Worm (Caenorhabditis elegans): ENCODE results near the gene C33A12.3.

C33A12.3 gene

ce11 chrIV:9518608-9519007, 5.8 kb upstream of the C33A12.3 start, which contains the start of gene nlp-35:
nlp-35 (minus strand) TSS chrIV:9518926.
- no peak for TF ChIP-seq ceh-13 (GFP tag; optimal IDR thresholded peaks at IDR 0.05)

- TF ChIP-seq B0310.2 (tag; optimal IDR thresholded peaks at IDR 0.05) (no peak), pes-1 (GFP tag; IDR thresholded peaks at IDR 0.05) (no peak), tbx-11 (GFP tag; IDR thresholded peaks at IDR 0.05) (no peak), ets-7 (tag; optimal IDR thresholded peaks at IDR 0.05) (no peak), ceh-13 (GFP tag; optimal IDR thresholded peaks at IDR 0.05) (no peak), flt-1 (GFP tag; IDR thresholded peaks at IDR 0.05) (no peak), tbx-37 (GFP tag; conservative IDR thresholded peaks at IDR 0.05) (no peak), tra-4 (tag; optimal IDR thresholded peaks at IDR 0.05) (no peak), ceh-36 (tag; optimal IDR thresholded peaks at IDR 0.05) (no peak), sea-1 (GFP tag; conservative IDR thresholded peaks at IDR 0.05) (no peak), F13C5.2 (tag; optimal IDR thresholded peaks at IDR 0.05) (no peak), scrt-1 (GFP tag; IDR thresholded peaks at IDR 0.05) (no peak), hmg-4 (GFP tag; optimal IDR thresholded peaks at IDR 0.05) (no peak), hmbx-1 (tag; optimal IDR thresholded peaks at IDR 0.05) (no peak), ama-1 (optimal IDR thresholded peaks at IDR 0.05) (no peak), hnd-1 (tag; optimal IDR thresholded peaks at IDR 0.05) (no peak), aly-1 (tag; optimal IDR thresholded peaks at IDR 0.05) (no peak)
Observed at ce11 chrIV:9516831-9517230, 4.0 kb upstream of the C33A12.3 start, which contains the start of gene C33A12.19. C33A12.19 (plus strand) TSS chrIV:9516999.

ce11 chrIV:9514132-9514531, 1.3 kb upstream of the C33A12.3 start:
- TF ChIP-seq hnd-1 (tag; optimal IDR thresholded peaks at IDR 0.05) (no peak), tra-4 (tag; optimal IDR thresholded peaks at IDR 0.05) (no peak), scrt-1 (GFP tag; IDR thresholded peaks at IDR 0.05) (no peak), B0310.2 (tag; optimal IDR thresholded peaks at IDR 0.05) (no peak), flt-1 (GFP tag; IDR thresholded peaks at IDR 0.05) (no peak), tbx-37 (GFP tag; conservative IDR thresholded peaks at IDR 0.05) (no peak), ceh-13 (GFP tag; optimal IDR thresholded peaks at IDR 0.05) (no peak), tbx-11 (GFP tag; IDR thresholded peaks at IDR 0.05) (no peak), sea-1 (GFP tag; conservative IDR thresholded peaks at IDR 0.05) (no peak), hmbx-1 (tag; optimal IDR thresholded peaks at IDR 0.05) (no peak)

ce11 chrIV:9513360-9513777, 567 bp upstream of the C33A12.3 start:
- no peak for TF ChIP-seq B0310.2 (tag; optimal IDR thresholded peaks at IDR 0.05)
- no peak for TF ChIP-seq tbx-11 (GFP tag; IDR thresholded peaks at IDR 0.05)
- TF ChIP-seq hnd-1 (tag; optimal IDR thresholded peaks at IDR 0.05): no peak
- TF ChIP-seq ceh-36 (tag; optimal IDR thresholded peaks at IDR 0.05): no peak
- no peak for TF ChIP-seq tbx-37 (GFP tag; conservative IDR thresholded peaks at IDR 0.05)
- no peak for TF ChIP-seq sea-1 (GFP tag; conservative IDR thresholded peaks at IDR 0.05)
- no peak for TF ChIP-seq pes-1 (GFP tag; IDR thresholded peaks at IDR 0.05)
- no peak for TF ChIP-seq tra-4 (tag; optimal IDR thresholded peaks at IDR 0.05)
- TF ChIP-seq hmg-4 (GFP tag; optimal IDR thresholded peaks at IDR 0.05): no peak
- no peak for TF ChIP-seq ama-1 (optimal IDR thresholded peaks at IDR 0.05)
- no peak for TF ChIP-seq ceh-13 (GFP tag; optimal IDR thresholded peaks at IDR 0.05)
- no peak for TF ChIP-seq ets-7 (tag; optimal IDR thresholded peaks at IDR 0.05)
- no peak for TF ChIP-seq flt-1 (GFP tag; IDR thresholded peaks at IDR 0.05)
- no peak for TF ChIP-seq aly-1 (tag; optimal IDR thresholded peaks at IDR 0.05)
- TF ChIP-seq scrt-1 (GFP tag; IDR thresholded peaks at IDR 0.05): no peak
- no peak for TF ChIP-seq F13C5.2 (tag; optimal IDR thresholded peaks at IDR 0.05)
- no peak for TF ChIP-seq hmbx-1 (tag; optimal IDR thresholded peaks at IDR 0.05)

- TF ChIP-seq flt-1 (GFP tag; IDR thresholded peaks at IDR 0.05) (no peak), tra-4 (tag; optimal IDR thresholded peaks at IDR 0.05) (no peak), tbx-37 (GFP tag; conservative IDR thresholded peaks at IDR 0.05) (no peak), hmg-4 (GFP tag; optimal IDR thresholded peaks at IDR 0.05) (no peak), tbx-11 (GFP tag; IDR thresholded peaks at IDR 0.05) (no peak), ets-7 (tag; optimal IDR thresholded peaks at IDR 0.05) (no peak), hmbx-1 (tag; optimal IDR thresholded peaks at IDR 0.05) (no peak), pes-1 (GFP tag; IDR thresholded peaks at IDR 0.05) (no peak), ceh-36 (tag; optimal IDR thresholded peaks at IDR 0.05) (no peak), aly-1 (tag; optimal IDR thresholded peaks at IDR 0.05) (no peak), sea-1 (GFP tag; conservative IDR thresholded peaks at IDR 0.05) (no peak), B0310.2 (tag; optimal IDR thresholded peaks at IDR 0.05) (no peak), hnd-1 (tag; optimal IDR thresholded peaks at IDR 0.05) (no peak), ceh-13 (GFP tag; optimal IDR thresholded peaks at IDR 0.05) (no peak), F13C5.2 (tag; optimal IDR thresholded peaks at IDR 0.05) (no peak), ama-1 (optimal IDR thresholded peaks at IDR 0.05) (no peak)
Observed at ce11 chrIV:9511640-9512039, 1.2 kb downstream of the C33A12.3 start.

ce11 chrIV:9511221-9511638, 1.6 kb downstream of the C33A12.3 start:
- TF ChIP-seq pes-1 (GFP tag; IDR thresholded peaks at IDR 0.05) (peak; percentile 49; the same call in 1 of the 2 replicates), ets-7 (tag; optimal IDR thresholded peaks at IDR 0.05) (no peak), tbx-37 (GFP tag; conservative IDR thresholded peaks at IDR 0.05) (peak; percentile 29; the same call in 1 of the 2 replicates), aly-1 (tag; optimal IDR thresholded peaks at IDR 0.05) (no peak), tbx-11 (GFP tag; IDR thresholded peaks at IDR 0.05) (no peak), ceh-13 (GFP tag; optimal IDR thresholded peaks at IDR 0.05) (no peak), flt-1 (GFP tag; IDR thresholded peaks at IDR 0.05) (0 out of 2 replicates have a peak, but pooled peaks have one; percentile 8), F13C5.2 (tag; optimal IDR thresholded peaks at IDR 0.05) (peak; percentile 52), hmg-4 (GFP tag; optimal IDR thresholded peaks at IDR 0.05) (no peak), B0310.2 (tag; optimal IDR thresholded peaks at IDR 0.05) (peak; percentile 4), hmbx-1 (tag; optimal IDR thresholded peaks at IDR 0.05) (no peak), scrt-1 (GFP tag; IDR thresholded peaks at IDR 0.05) (no peak), ceh-36 (tag; optimal IDR thresholded peaks at IDR 0.05) (no peak), tra-4 (tag; optimal IDR thresholded peaks at IDR 0.05) (peak; percentile 37), hnd-1 (tag; optimal IDR thresholded peaks at IDR 0.05) (no peak), sea-1 (GFP tag; conservative IDR thresholded peaks at IDR 0.05) (no peak), ama-1 (optimal IDR thresholded peaks at IDR 0.05) (peak; percentile 40)

ce11 chrIV:9510439-9510838, 2.4 kb downstream of the C33A12.3 start, which contains the start of gene C33A12.4:
C33A12.4 (minus strand) TSS chrIV:9510569.
- TF ChIP-seq ceh-36 (tag; optimal IDR thresholded peaks at IDR 0.05) (no peak), scrt-1 (GFP tag; IDR thresholded peaks at IDR 0.05) (no peak), hmg-4 (GFP tag; optimal IDR thresholded peaks at IDR 0.05) (no peak), pes-1 (GFP tag; IDR thresholded peaks at IDR 0.05) (no peak), tbx-37 (GFP tag; conservative IDR thresholded peaks at IDR 0.05) (no peak), hnd-1 (tag; optimal IDR thresholded peaks at IDR 0.05) (no peak), B0310.2 (tag; optimal IDR thresholded peaks at IDR 0.05) (no peak), ets-7 (tag; optimal IDR thresholded peaks at IDR 0.05) (no peak), ama-1 (optimal IDR thresholded peaks at IDR 0.05) (no peak), flt-1 (GFP tag; IDR thresholded peaks at IDR 0.05) (no peak), tbx-11 (GFP tag; IDR thresholded peaks at IDR 0.05) (no peak), tra-4 (tag; optimal IDR thresholded peaks at IDR 0.05) (no peak), sea-1 (GFP tag; conservative IDR thresholded peaks at IDR 0.05) (no peak), aly-1 (tag; optimal IDR thresholded peaks at IDR 0.05) (no peak), ceh-13 (GFP tag; optimal IDR thresholded peaks at IDR 0.05) (no peak), F13C5.2 (tag; optimal IDR thresholded peaks at IDR 0.05) (no peak), hmbx-1 (tag; optimal IDR thresholded peaks at IDR 0.05) (no peak)

Data from whole organism, early embryonic.